In genomic region chr3R:15673248-15673647, dm6 we compare ENCODE assay signal across 2 fruit fly cellular contexts.
TF ChIP-seq lines count a peak whose summit lies in the region.

No protein-coding gene starts in this region.

- no peak for TF ChIP-seq CTCF in whole organism, embryonic (GFP tag; optimal IDR thresholded peaks at IDR 0.05; lab: Kevin White, UChicago)

TF ChIP-seq in whole organism, embryonic, 481 proteins besides CTCF, POLR2A, EP300 and RAD21:
- TF ChIP-seq Kr (GFP tag; optimal IDR thresholded peaks at IDR 0.05; lab: Kevin White, UChicago), result peak; percentile 19
- peak; percentile 13 for TF ChIP-seq CG6813 (GFP tag; optimal IDR thresholded peaks at IDR 0.05; lab: Kevin White, UChicago)
- TF ChIP-seq mirr (GFP tag; optimal IDR thresholded peaks at IDR 0.05; lab: Kevin White, UChicago), result no peak
- TF ChIP-seq Awh (GFP tag; IDR thresholded peaks at IDR 0.05; lab: Robert Waterston, UW), result no peak
- TF ChIP-seq Stat92E (GFP tag; optimal IDR thresholded peaks at IDR 0.05; lab: Kevin White, UChicago), result no peak
- TF ChIP-seq CG11504 (tag; optimal IDR thresholded peaks at IDR 0.05; lab: Kevin White, UChicago), result peak; percentile 0
- no peak for TF ChIP-seq Blimp-1 (GFP tag; optimal IDR thresholded peaks at IDR 0.05; lab: Kevin White, UChicago)
- TF ChIP-seq ems (GFP tag; optimal IDR thresholded peaks at IDR 0.05; lab: Kevin White, UChicago), result no peak
- peak; percentile 30 for TF ChIP-seq CG7745 (tag; optimal IDR thresholded peaks at IDR 0.05; lab: Kevin White, UChicago)
- TF ChIP-seq dmrt11E (tag; optimal IDR thresholded peaks at IDR 0.05; lab: Kevin White, UChicago), result peak; percentile 49
- TF ChIP-seq salm (tag; optimal IDR thresholded peaks at IDR 0.05; lab: Kevin White, UChicago), result no peak
- no peak for TF ChIP-seq Abd-B (GFP tag; optimal IDR thresholded peaks at IDR 0.05; lab: Kevin White, UChicago)
- no peak for TF ChIP-seq Sry-β (GFP tag; optimal IDR thresholded peaks at IDR 0.05; lab: Kevin White, UChicago)
- TF ChIP-seq sens (GFP tag; lab: Kevin White, UChicago), result peak; percentile 71
- TF ChIP-seq corto (GFP tag; optimal IDR thresholded peaks at IDR 0.05; lab: Kevin White, UChicago), result no peak
- TF ChIP-seq ken (GFP tag; IDR thresholded peaks at IDR 0.05; lab: Robert Waterston, UW), result 0 out of 3 replicates have a peak, but pooled peaks have one; percentile 1
- no peak for TF ChIP-seq Neu2 (GFP tag; optimal IDR thresholded peaks at IDR 0.05; lab: Kevin White, UChicago; ENCODE audit: borderline replicate concordance)
- peak; percentile 12 for TF ChIP-seq CG33557 (GFP tag; optimal IDR thresholded peaks at IDR 0.05; lab: Kevin White, UChicago)
- no peak for TF ChIP-seq CG1792 (GFP tag; optimal IDR thresholded peaks at IDR 0.05; lab: Kevin White, UChicago)
- peak; percentile 70 for TF ChIP-seq twi (tag; optimal IDR thresholded peaks at IDR 0.05; lab: Kevin White, UChicago)
- no peak for TF ChIP-seq chinmo (GFP tag; IDR thresholded peaks at IDR 0.05; lab: Robert Waterston, UW; ENCODE audit: partially characterized antibody)
- no peak for TF ChIP-seq dysf (GFP tag; IDR thresholded peaks at IDR 0.05; lab: Robert Waterston, UW)
- TF ChIP-seq CG10267 (tag; optimal IDR thresholded peaks at IDR 0.05; lab: Kevin White, UChicago), result no peak
- no peak for TF ChIP-seq CG4820 (GFP tag; optimal IDR thresholded peaks at IDR 0.05; lab: Kevin White, UChicago)
- no peak for TF ChIP-seq Doc3 (GFP tag; IDR thresholded peaks at IDR 0.05; lab: Robert Waterston, UW; ENCODE audit: partially characterized antibody)
- TF ChIP-seq sqz (GFP tag; optimal IDR thresholded peaks at IDR 0.05; lab: Kevin White, UChicago), result peak; percentile 34

TF ChIP-seq in whole organism, prepupa, 60 proteins besides CTCF, POLR2A, EP300 and RAD21:
- TF ChIP-seq Lpt (GFP tag; optimal IDR thresholded peaks at IDR 0.05; lab: Kevin White, UChicago), result no peak
- no peak for TF ChIP-seq net (GFP tag; optimal IDR thresholded peaks at IDR 0.05; lab: Kevin White, UChicago)
- TF ChIP-seq Eip93F (GFP tag; optimal IDR thresholded peaks at IDR 0.05; lab: Kevin White, UChicago), result no peak
- TF ChIP-seq pdm3 (GFP tag; optimal IDR thresholded peaks at IDR 0.05; lab: Kevin White, UChicago), result no peak
- TF ChIP-seq Sox15 (GFP tag; optimal IDR thresholded peaks at IDR 0.05; lab: Kevin White, UChicago), result no peak
- peak; percentile 31 for TF ChIP-seq fkh (GFP tag; optimal IDR thresholded peaks at IDR 0.05; lab: Kevin White, UChicago)
- no peak for TF ChIP-seq CG4318 (GFP tag; optimal IDR thresholded peaks at IDR 0.05; lab: Kevin White, UChicago)
